Fruit fly (Drosophila melanogaster): ENCODE results near the gene Golgin104.

Gene Golgin104

dm6 chr3L:16328207-16328891, 23.4 kb downstream of the Golgin104 start, which contains the start of gene CG13058 (continued):
- TF ChIP-seq tgo (GFP tag; IDR thresholded peaks at IDR 0.05) (peak; percentile 52; the same call in 2 of the 3 replicates), ATbp (GFP tag; optimal IDR thresholded peaks at IDR 0.05) (no peak), CG15601 (tag; optimal IDR thresholded peaks at IDR 0.05) (no peak), Lhr (GFP tag; optimal IDR thresholded peaks at IDR 0.05) (no peak), crp (GFP tag; optimal IDR thresholded peaks at IDR 0.05) (peak in 1 of 2 experiments; percentile 15), NfI (GFP tag; optimal IDR thresholded peaks at IDR 0.05) (peak; percentile 67), CG3995 (GFP tag; optimal IDR thresholded peaks at IDR 0.05) (no peak), CG34376 (GFP tag; optimal IDR thresholded peaks at IDR 0.05) (peak; percentile 3), wdn (GFP tag; IDR thresholded peaks at IDR 0.05) (0 out of 2 replicates have a peak, but pooled peaks have one; percentile 60), CG8089 (GFP tag; optimal IDR thresholded peaks at IDR 0.05) (peak; percentile 41), pzg (GFP tag; optimal IDR thresholded peaks at IDR 0.05) (no peak), Chrac-16 (GFP tag; optimal IDR thresholded peaks at IDR 0.05) (peak; percentile 40), CG6254 (GFP tag; optimal IDR thresholded peaks at IDR 0.05) (no peak), hb (GFP tag; IDR thresholded peaks at IDR 0.05; ENCODE audit: partially characterized antibody) (no peak), CG16779 (GFP tag; IDR thresholded peaks at IDR 0.05) (no peak), gcm (GFP tag; optimal IDR thresholded peaks at IDR 0.05) (no peak), tna (GFP tag; IDR thresholded peaks at IDR 0.05; ENCODE audit: partially characterized antibody) (no peak), Gsc (GFP tag; IDR thresholded peaks at IDR 0.05) (no peak), Drgx (GFP tag; IDR thresholded peaks at IDR 0.05) (peak; percentile 65), kni (GFP tag; optimal IDR thresholded peaks at IDR 0.05) (no peak), cas (GFP tag; IDR thresholded peaks at IDR 0.05) (no peak), Nf-YC (tag; optimal IDR thresholded peaks at IDR 0.05) (no peak), Sry-β (GFP tag; optimal IDR thresholded peaks at IDR 0.05) (no peak), CG8281 (tag; optimal IDR thresholded peaks at IDR 0.05) (peak; percentile 79), Ssrp (tag; optimal IDR thresholded peaks at IDR 0.05) (no peak), CG6791 (GFP tag; IDR thresholded peaks at IDR 0.05; ENCODE audit: partially characterized antibody) (no peak), Deaf1 (tag; optimal IDR thresholded peaks at IDR 0.05) (no peak), CG10959 (GFP tag; IDR thresholded peaks at IDR 0.05) (no peak), gt (GFP tag; IDR thresholded peaks at IDR 0.05) (no peak), sd (tag; optimal IDR thresholded peaks at IDR 0.05) (peak; percentile 8), CG33213 (GFP tag; optimal IDR thresholded peaks at IDR 0.05) (no peak), ci (GFP tag; IDR thresholded peaks at IDR 0.05) (peak; percentile 75), Doc2 (GFP tag; IDR thresholded peaks at IDR 0.05) (peak; percentile 15; the same call in 1 of the 2 replicates), sob (GFP tag; IDR thresholded peaks at IDR 0.05) (no peak), Dp (GFP tag; optimal IDR thresholded peaks at IDR 0.05) (no peak), CG12219 (GFP tag; optimal IDR thresholded peaks at IDR 0.05) (peak; percentile 74), Nf-YB (GFP tag; optimal IDR thresholded peaks at IDR 0.05) (no peak), CG10543 (GFP tag; optimal IDR thresholded peaks at IDR 0.05) (peak; percentile 31), her (GFP tag; optimal IDR thresholded peaks at IDR 0.05) (peak; percentile 2), Meics (GFP tag; optimal IDR thresholded peaks at IDR 0.05) (peak; percentile 61), Hmx (GFP tag; optimal IDR thresholded peaks at IDR 0.05) (no peak), CG10267 (tag; optimal IDR thresholded peaks at IDR 0.05) (no peak), CG2875 (GFP tag; optimal IDR thresholded peaks at IDR 0.05) (no peak), CG16815 (GFP tag; optimal IDR thresholded peaks at IDR 0.05) (peak; percentile 17), CG16863 (GFP tag; optimal IDR thresholded peaks at IDR 0.05) (peak; percentile 70), D19B (GFP tag; optimal IDR thresholded peaks at IDR 0.05) (no peak), aop (GFP tag; IDR thresholded peaks at IDR 0.05) (no peak), CG3281 (GFP tag; optimal IDR thresholded peaks at IDR 0.05) (peak; percentile 43), TFAM (GFP tag; optimal IDR thresholded peaks at IDR 0.05) (no peak)
